Worm (Caenorhabditis elegans) whole organism, midembryonic: ENCODE data around the gene C37H5.13.

Experiments used
- T22C8.4 ChIP-seq: fragments of 200-800 bp; sonication (Bioruptor generic); IDR thresholded peaks from 2 replicates; pipeline ENCODE4 v1.3.6; 2022; ENCODE audit warnings: missing genetic modification characterization, missing compliant biosample characterization
- cog-1 ChIP-seq: sonication (generic microtip); optimal IDR thresholded peaks from 2 replicates; lab custom pipeline; 2016; ENCODE audit warnings: missing genetic modification characterization, missing compliant biosample characterization
- flt-1 ChIP-seq: fragments of 200-800 bp; sonication (Bioruptor generic); IDR thresholded peaks from 2 replicates; pipeline ENCODE4 v1.3.6; 2022; ENCODE audit warnings: missing genetic modification characterization, missing compliant biosample characterization
- klf-2 ChIP-seq: fragments of 200-800 bp; sonication (Bioruptor generic); conservative IDR thresholded peaks from 2 replicates; pipeline ENCODE4 v1.3.6; 2022; ENCODE audit warnings: missing genetic modification reagents, missing genetic modification characterization, missing compliant biosample characterization
- med-1 ChIP-seq: sonication (generic microtip); optimal IDR thresholded peaks from 2 replicates; lab custom pipeline; 2017; ENCODE audit warnings: missing genetic modification characterization, mild to moderate bottlenecking, missing compliant biosample characterization, antibody characterized with exemption, missing genetic modification reagents; ENCODE audit not compliant: insufficient read depth
- ref-1 ChIP-seq: fragments of 200-800 bp; sonication (Bioruptor generic); conservative IDR thresholded peaks from 2 replicates; pipeline ENCODE4 v1.3.6; 2022; ENCODE audit warnings: missing genetic modification reagents, missing genetic modification characterization, missing compliant biosample characterization
- tab-1 ChIP-seq: fragments of 200-800 bp; sonication (Bioruptor generic); IDR thresholded peaks from 2 replicates; pipeline ENCODE4 v1.3.6; 2022; ENCODE audit warnings: missing genetic modification characterization, missing compliant biosample characterization
- ztf-23 ChIP-seq: fragments of 200-800 bp; sonication (Bioruptor generic); IDR thresholded peaks from 2 replicates; pipeline ENCODE4 v1.3.6; 2022; ENCODE audit warnings: missing genetic modification reagents, missing genetic modification characterization, missing compliant biosample characterization
- ztf-29 ChIP-seq: fragments of 200-800 bp; sonication (Bioruptor generic); IDR thresholded peaks from 2 replicates; pipeline ENCODE4 v1.3.6; 2022; ENCODE audit warnings: missing genetic modification reagents, missing genetic modification characterization, missing compliant biosample characterization

C37H5.13 gene

DNA sequence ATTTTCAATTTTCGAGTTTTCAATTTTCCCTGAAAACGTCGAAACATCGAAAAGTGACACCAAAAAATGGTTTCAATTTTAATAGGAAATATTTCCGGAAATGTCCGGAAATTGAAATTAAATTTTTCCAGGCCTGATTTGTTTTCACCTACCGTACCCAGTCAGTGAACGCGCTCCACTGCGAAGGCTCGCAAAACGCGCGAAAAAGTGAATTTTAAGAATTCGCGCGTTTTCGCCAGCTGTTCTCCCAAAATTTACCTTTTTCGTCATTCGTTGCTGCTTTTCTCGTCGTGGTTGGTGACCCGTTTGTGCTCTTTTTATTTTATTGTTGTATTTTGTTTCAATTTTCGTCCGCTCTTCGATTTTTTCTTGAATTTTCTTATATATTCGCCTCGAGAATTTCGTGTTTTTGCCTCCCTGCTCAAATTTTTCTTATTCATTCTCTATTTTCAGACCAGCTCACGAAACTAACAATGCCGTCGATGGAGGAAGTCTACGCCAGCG is 27.3 kb upstream of the C37H5.13 start, which contains the start of gene T19H12.2:
T19H12.2 (plus strand) TSS at position 454 of the 504 bp plus-strand sequence.
- TF ChIP-seq flt-1: no peak
- TF ChIP-seq ref-1 (GFP tag; lab: Robert Waterston, UW): no peak
- TF ChIP-seq tab-1 (GFP tag; lab: Robert Waterston, UW): no peak
- no peak for TF ChIP-seq ztf-23 (GFP tag; lab: Robert Waterston, UW)
- TF ChIP-seq med-1 (GFP tag; lab: Kevin White, UChicago): no peak
- TF ChIP-seq cog-1 (tag; lab: Kevin White, UChicago): no peak
- TF ChIP-seq klf-2 (GFP tag; lab: Robert Waterston, UW): no peak
- no peak for TF ChIP-seq T22C8.4 (GFP tag; lab: Robert Waterston, UW)
- TF ChIP-seq ztf-29 (GFP tag; lab: Robert Waterston, UW): no peak

DNA sequence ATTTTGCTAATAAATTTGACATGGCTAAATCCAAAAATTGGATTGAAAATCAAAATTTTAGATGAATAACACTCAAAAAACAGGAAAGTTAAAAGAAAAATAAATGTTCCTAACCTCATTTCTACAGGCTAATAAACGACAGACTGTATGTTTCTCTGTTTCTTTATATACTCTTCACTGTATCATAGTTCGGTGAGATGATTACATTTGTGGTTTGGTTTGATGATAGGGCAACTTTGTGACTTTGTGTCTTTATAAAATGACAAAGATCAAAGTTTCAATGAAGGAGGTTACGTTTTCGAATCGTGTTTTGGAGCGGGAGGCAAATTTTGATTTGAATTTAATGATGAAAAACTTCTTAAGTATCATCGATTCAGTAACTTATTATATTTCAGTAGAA is 26.7 kb upstream of the C37H5.13 start, which contains the start of gene ugt-12:
ugt-12 (minus strand) TSS at position 153 of the 400 bp plus-strand sequence.
- TF ChIP-seq ref-1 (GFP tag; lab: Robert Waterston, UW): no peak
- TF ChIP-seq med-1 (GFP tag; lab: Kevin White, UChicago): no peak
- TF ChIP-seq cog-1 (tag; lab: Kevin White, UChicago): no peak
- TF ChIP-seq flt-1: no peak
- no peak for TF ChIP-seq tab-1 (GFP tag; lab: Robert Waterston, UW)
- no peak for TF ChIP-seq ztf-23 (GFP tag; lab: Robert Waterston, UW)
- TF ChIP-seq klf-2 (GFP tag; lab: Robert Waterston, UW): no peak
- no peak for TF ChIP-seq T22C8.4 (GFP tag; lab: Robert Waterston, UW)
- no peak for TF ChIP-seq ztf-29 (GFP tag; lab: Robert Waterston, UW)

DNA sequence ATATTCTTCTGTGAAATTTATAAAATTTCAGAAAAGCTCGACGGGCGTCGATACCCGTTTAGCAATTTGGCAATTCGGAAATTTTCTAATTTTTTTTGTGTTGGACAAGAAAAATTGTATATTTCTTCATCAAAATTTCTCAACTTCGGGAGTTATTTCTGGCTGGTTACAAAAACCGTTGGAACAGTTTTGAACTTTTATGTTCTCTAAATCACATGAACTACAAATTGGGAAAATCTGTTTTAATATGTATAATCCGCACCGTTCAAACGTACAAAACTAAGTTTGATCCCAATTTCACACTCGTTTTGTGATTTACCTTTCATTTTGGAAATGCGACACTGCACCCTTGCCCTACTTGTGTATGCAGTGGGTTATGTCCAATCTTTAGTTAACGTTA is 22.6 kb upstream of the C37H5.13 start, which contains the start of gene T19H12.3:
T19H12.3 (plus strand) TSS at position 301 of the 400 bp plus-strand sequence.
- no peak for TF ChIP-seq ref-1 (GFP tag; lab: Robert Waterston, UW)
- TF ChIP-seq flt-1: no peak
- no peak for TF ChIP-seq tab-1 (GFP tag; lab: Robert Waterston, UW)
- TF ChIP-seq cog-1 (tag; lab: Kevin White, UChicago): no peak
- no peak for TF ChIP-seq T22C8.4 (GFP tag; lab: Robert Waterston, UW)
- TF ChIP-seq ztf-29 (GFP tag; lab: Robert Waterston, UW): no peak
- no peak for TF ChIP-seq ztf-23 (GFP tag; lab: Robert Waterston, UW)
- TF ChIP-seq med-1 (GFP tag; lab: Kevin White, UChicago): no peak
- TF ChIP-seq klf-2 (GFP tag; lab: Robert Waterston, UW): no peak

DNA sequence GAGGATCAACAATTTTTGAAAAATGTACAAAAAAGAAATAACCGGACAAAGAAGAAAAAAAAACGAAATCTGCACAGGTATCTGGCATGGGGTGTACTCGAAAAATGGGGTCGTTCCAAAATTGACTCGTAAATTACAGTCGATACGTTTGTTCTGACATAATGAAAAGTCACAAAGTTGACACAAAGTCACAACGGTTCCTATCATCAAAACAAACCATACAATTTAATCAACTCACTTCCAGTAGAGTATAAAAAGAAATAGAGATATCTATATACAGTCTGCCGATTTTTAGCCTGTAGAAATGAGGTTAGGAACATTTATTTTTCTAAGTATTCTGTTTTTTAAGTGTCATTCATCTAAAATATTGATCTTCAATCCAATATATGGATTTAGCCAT is 21.7 kb upstream of the C37H5.13 start, which contains the start of gene T19H12.12:
T19H12.12 (plus strand) TSS at position 301 of the 400 bp plus-strand sequence.
- TF ChIP-seq cog-1 (tag; lab: Kevin White, UChicago): no peak
- TF ChIP-seq T22C8.4 (GFP tag; lab: Robert Waterston, UW): no peak
- TF ChIP-seq tab-1 (GFP tag; lab: Robert Waterston, UW): no peak
- no peak for TF ChIP-seq ztf-29 (GFP tag; lab: Robert Waterston, UW)
- TF ChIP-seq flt-1: no peak
- TF ChIP-seq klf-2 (GFP tag; lab: Robert Waterston, UW): no peak
- TF ChIP-seq ref-1 (GFP tag; lab: Robert Waterston, UW): no peak
- no peak for TF ChIP-seq med-1 (GFP tag; lab: Kevin White, UChicago)

DNA sequence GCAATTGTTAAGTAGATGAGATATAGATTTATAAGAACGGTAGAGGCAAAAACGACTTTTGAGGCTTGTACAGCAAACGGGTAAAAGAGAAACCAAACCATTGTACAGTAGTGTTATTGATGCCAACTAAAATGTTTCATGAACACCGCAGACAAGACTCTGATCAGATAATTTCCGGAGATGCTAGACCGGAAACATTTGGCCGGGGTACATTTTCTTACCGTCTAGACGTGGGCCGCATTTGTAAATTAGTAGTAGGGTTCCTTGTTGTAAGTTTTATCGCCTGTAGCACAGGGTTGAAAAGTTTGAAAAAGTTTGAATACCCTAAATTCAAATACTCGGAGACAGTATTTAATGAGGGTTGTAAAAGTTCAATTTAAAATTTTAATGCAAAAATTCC is 18.6 kb upstream of the C37H5.13 start, which contains the start of gene str-32:
str-32 (minus strand) TSS at position 101 of the 400 bp plus-strand sequence.
- TF ChIP-seq med-1 (GFP tag; lab: Kevin White, UChicago): no peak
- no peak for TF ChIP-seq tab-1 (GFP tag; lab: Robert Waterston, UW)
- no peak for TF ChIP-seq cog-1 (tag; lab: Kevin White, UChicago)
- TF ChIP-seq ref-1 (GFP tag; lab: Robert Waterston, UW): no peak
- TF ChIP-seq ztf-29 (GFP tag; lab: Robert Waterston, UW): no peak
- no peak for TF ChIP-seq klf-2 (GFP tag; lab: Robert Waterston, UW)
- no peak for TF ChIP-seq ztf-23 (GFP tag; lab: Robert Waterston, UW)

DNA sequence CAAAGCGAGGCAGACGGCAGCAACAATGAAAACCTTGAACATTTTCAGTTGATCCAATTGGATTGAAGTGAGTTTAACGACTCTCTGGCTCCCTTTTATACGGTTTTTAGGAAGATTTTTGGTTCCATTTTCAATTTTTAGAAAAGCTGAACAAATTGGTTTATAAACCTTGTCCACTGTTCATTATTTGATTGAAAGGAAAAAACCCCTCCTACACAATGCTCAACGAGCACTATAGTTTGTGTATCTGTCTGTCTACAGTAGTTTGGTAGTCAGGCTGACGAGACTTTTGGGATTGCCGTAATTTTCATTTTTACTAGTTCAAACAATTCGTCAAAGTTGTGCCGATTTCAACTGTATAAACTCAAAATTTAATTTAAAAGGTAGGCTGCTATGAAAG is 16.5 kb upstream of the C37H5.13 start, which contains the start of gene T19H12.15:
T19H12.15 (minus strand) TSS at position 101 of the 400 bp plus-strand sequence.
- TF ChIP-seq flt-1: no peak
- no peak for TF ChIP-seq cog-1 (tag; lab: Kevin White, UChicago)
- no peak for TF ChIP-seq ztf-29 (GFP tag; lab: Robert Waterston, UW)
- no peak for TF ChIP-seq ztf-23 (GFP tag; lab: Robert Waterston, UW)
- TF ChIP-seq T22C8.4 (GFP tag; lab: Robert Waterston, UW): no peak

DNA sequence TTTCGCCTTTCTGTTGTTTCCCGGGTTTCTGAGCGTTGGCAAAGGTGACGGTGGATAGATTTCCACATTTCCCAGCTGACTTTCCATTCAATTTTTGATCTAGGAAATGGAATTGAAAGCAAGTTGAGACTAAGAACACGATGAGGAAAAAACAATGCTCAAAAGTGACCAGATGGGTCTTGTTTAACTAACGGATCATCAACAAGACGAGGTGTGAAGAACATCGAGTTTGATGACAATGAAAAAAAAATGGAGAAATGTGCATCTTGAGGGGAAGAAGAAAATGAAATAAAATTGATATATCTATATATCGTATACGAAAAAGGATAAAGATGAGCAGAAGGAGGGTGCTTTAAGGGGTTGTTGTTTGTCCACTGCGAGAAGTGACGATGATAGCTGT is 14.8 kb upstream of the C37H5.13 start, which contains the start of gene T19H12.6:
T19H12.6 (minus strand) TSS at position 101 of the 400 bp plus-strand sequence.
- TF ChIP-seq cog-1 (tag; lab: Kevin White, UChicago) (no peak), tab-1 (GFP tag; lab: Robert Waterston, UW) (no peak), klf-2 (GFP tag; lab: Robert Waterston, UW) (no peak), ref-1 (GFP tag; lab: Robert Waterston, UW) (no peak), T22C8.4 (GFP tag; lab: Robert Waterston, UW) (no peak), med-1 (GFP tag; lab: Kevin White, UChicago) (no peak), ztf-29 (GFP tag; lab: Robert Waterston, UW) (no peak), ztf-23 (GFP tag; lab: Robert Waterston, UW) (no peak), flt-1 (no peak)

DNA sequence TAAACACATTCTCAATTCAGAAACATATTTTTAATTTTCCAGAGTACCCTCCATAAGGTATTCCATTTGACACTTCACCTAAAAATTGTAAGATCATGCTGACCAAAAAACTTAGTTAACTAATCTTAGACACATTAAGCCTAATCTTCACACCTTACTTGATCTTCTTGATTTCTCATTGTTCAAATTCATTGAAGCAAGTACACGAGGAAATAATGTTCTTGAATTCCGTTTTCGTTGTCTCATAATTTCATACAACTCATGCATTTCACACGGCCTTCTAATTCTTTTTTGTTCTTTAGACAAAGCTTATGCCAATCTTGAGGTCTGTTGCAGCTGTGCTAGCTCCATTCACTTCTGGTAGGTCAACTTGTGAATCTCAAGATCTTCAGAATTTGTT is 9.2 kb upstream of the C37H5.13 start, which contains the start of gene srd-33:
srd-33 (plus strand) TSS at position 301 of the 400 bp plus-strand sequence.
- TF ChIP-seq tab-1 (GFP tag; lab: Robert Waterston, UW) (no peak), T22C8.4 (GFP tag; lab: Robert Waterston, UW) (no peak), klf-2 (GFP tag; lab: Robert Waterston, UW) (no peak), med-1 (GFP tag; lab: Kevin White, UChicago) (no peak), flt-1 (no peak), ztf-29 (GFP tag; lab: Robert Waterston, UW) (no peak), ztf-23 (GFP tag; lab: Robert Waterston, UW) (no peak), cog-1 (tag; lab: Kevin White, UChicago) (no peak), ref-1 (GFP tag; lab: Robert Waterston, UW) (no peak)
